Fruit fly (Drosophila melanogaster) whole organism, embryonic: ENCODE data around the gene Rpn2.

ENCODE experiments used
- ATbp ChIP-seq: fragments of 200-800 bp; sonication (Bioruptor generic); optimal IDR thresholded peaks from 2 replicates; lab custom pipeline; 2017; ENCODE audit warnings: missing biosample characterization, mild to moderate bottlenecking, missing genetic modification characterization, missing genetic modification reagents
- Atf-2 ChIP-seq: fragments of 200-800 bp; sonication (Bioruptor generic); optimal IDR thresholded peaks from 2 replicates; lab custom pipeline; 2016; ENCODE audit warnings: missing biosample characterization, missing genetic modification characterization
- BEAF-32 ChIP-seq: fragments of 200-800 bp; sonication (Bioruptor generic); optimal IDR thresholded peaks from 3 replicates; lab custom pipeline; 2017; ENCODE audit warnings: missing biosample characterization, missing genetic modification characterization, mild to moderate bottlenecking, moderate library complexity, missing genetic modification reagents
- CG10979 ChIP-seq: fragments of 200-800 bp; sonication (Bioruptor generic); optimal IDR thresholded peaks from 2 replicates; lab custom pipeline; 2018; ENCODE audit warnings: missing biosample characterization, mild to moderate bottlenecking, missing genetic modification characterization, moderate library complexity
- CG11093 ChIP-seq: fragments of 200-800 bp; sonication (Bioruptor generic); IDR thresholded peaks from 3 replicates; pipeline ENCODE4 v1.3.6; 2022; ENCODE audit warnings: missing biosample characterization, missing genetic modification characterization
- CG1529 ChIP-seq: fragments of 200-800 bp; sonication (Bioruptor generic); optimal IDR thresholded peaks from 3 replicates; lab custom pipeline; 2018; ENCODE audit warnings: missing biosample characterization, missing genetic modification characterization
- CG17361 ChIP-seq: fragments of 200-800 bp; sonication (Bioruptor generic); IDR thresholded peaks from 3 replicates; pipeline ENCODE4 v1.3.6; 2022; ENCODE audit warnings: missing biosample characterization, missing genetic modification characterization
- CG17829 ChIP-seq: fragments of 200-800 bp; optimal IDR thresholded peaks from 2 replicates; lab custom pipeline; 2019; ENCODE audit warnings: missing biosample characterization, mild to moderate bottlenecking, missing genetic modification characterization, moderate library complexity
- CG18262 ChIP-seq: fragments of 200-800 bp; optimal IDR thresholded peaks from 3 replicates; lab custom pipeline; 2019; ENCODE audit warnings: missing biosample characterization, mild to moderate bottlenecking, missing genetic modification characterization, moderate library complexity
- CG2678 ChIP-seq: fragments of 200-800 bp; sonication (Bioruptor generic); optimal IDR thresholded peaks from 3 replicates; lab custom pipeline; 2019; ENCODE audit warnings: missing biosample characterization, mild to moderate bottlenecking, missing genetic modification characterization, moderate library complexity
- CG32767 ChIP-seq: fragments of 200-800 bp; sonication (Bioruptor generic); IDR thresholded peaks from 2 replicates; pipeline ENCODE4 v1.3.6; 2022; ENCODE audit warnings: missing biosample characterization, missing genetic modification characterization
- CG3281 ChIP-seq: fragments of 200-800 bp; sonication (Bioruptor generic); optimal IDR thresholded peaks from 3 replicates; lab custom pipeline; 2017; ENCODE audit warnings: missing biosample characterization, mild to moderate bottlenecking, missing genetic modification characterization
- CG33557 ChIP-seq: fragments of 200-800 bp; sonication (Bioruptor generic); optimal IDR thresholded peaks from 2 replicates; lab custom pipeline; 2019; ENCODE audit warnings: missing biosample characterization, mild to moderate bottlenecking, missing genetic modification characterization, moderate library complexity
- CG3407 ChIP-seq: fragments of 200-800 bp; sonication (Bioruptor generic); optimal IDR thresholded peaks from 2 replicates; lab custom pipeline; 2018; ENCODE audit warnings: missing biosample characterization, mild to moderate bottlenecking, missing genetic modification characterization
- CG34224 ChIP-seq: fragments of 200-800 bp; sonication (Bioruptor generic); IDR thresholded peaks from 3 replicates; pipeline ENCODE4 v1.3.6; 2022; ENCODE audit warnings: missing biosample characterization, missing genetic modification characterization; ENCODE audit not compliant: partially characterized antibody
- CG6254 ChIP-seq: fragments of 200-800 bp; sonication (Bioruptor generic); optimal IDR thresholded peaks from 3 replicates; lab custom pipeline; 2017; ENCODE audit warnings: mild to moderate bottlenecking, missing biosample characterization, missing genetic modification reagents, missing genetic modification characterization
- CG6654 ChIP-seq: fragments of 200-800 bp; sonication (Bioruptor generic); optimal IDR thresholded peaks from 2 replicates; lab custom pipeline; 2017; ENCODE audit warnings: missing biosample characterization, mild to moderate bottlenecking, missing genetic modification characterization
- CG6854 ChIP-seq: fragments of 200-800 bp; sonication (Bioruptor generic); optimal IDR thresholded peaks from 3 replicates; lab custom pipeline; 2017; ENCODE audit warnings: missing biosample characterization, mild to moderate bottlenecking, missing genetic modification characterization
- Dref ChIP-seq: fragments of 200-800 bp; sonication (Bioruptor generic); IDR thresholded peaks from 2 replicates; pipeline ENCODE4 v1.3.6; 2022; ENCODE audit warnings: missing biosample characterization, missing genetic modification characterization
- Drgx ChIP-seq: fragments of 200-800 bp; sonication (Bioruptor generic); IDR thresholded peaks from 2 replicates; pipeline ENCODE4 v1.3.6; 2022; ENCODE audit warnings: missing biosample characterization, missing genetic modification characterization
- Ets65A ChIP-seq: fragments of 200-800 bp; sonication (Bioruptor generic); peaks from one replicate; lab custom pipeline; 2016; ENCODE audit warnings: missing biosample characterization, missing genetic modification characterization
- Fer2 ChIP-seq: fragments of 200-800 bp; sonication (Bioruptor generic); optimal IDR thresholded peaks from 2 replicates; lab custom pipeline; 2018; ENCODE audit warnings: missing biosample characterization, mild to moderate bottlenecking, missing genetic modification characterization, moderate library complexity
- HLH54F ChIP-seq: fragments of 200-800 bp; sonication (Bioruptor generic); optimal IDR thresholded peaks from 3 replicates; lab custom pipeline; 2016; ENCODE audit warnings: missing biosample characterization, missing genetic modification characterization
- Hand ChIP-seq: fragments of 200-800 bp; sonication (Bioruptor generic); optimal IDR thresholded peaks from 2 replicates; lab custom pipeline; 2017; ENCODE audit warnings: mild to moderate bottlenecking, missing biosample characterization, missing genetic modification reagents, missing genetic modification characterization
- Mes4 ChIP-seq: fragments of 200-800 bp; sonication (Bioruptor generic); optimal IDR thresholded peaks from 2 replicates; lab custom pipeline; 2016; ENCODE audit warnings: missing biosample characterization, missing genetic modification characterization
- Neu2 ChIP-seq: fragments of 200-800 bp; sonication (Bioruptor generic); optimal IDR thresholded peaks from 3 replicates; lab custom pipeline; 2016; ENCODE audit warnings: missing biosample characterization, missing genetic modification characterization, borderline replicate concordance
- Nf-YA ChIP-seq: fragments of 200-800 bp; sonication (Bioruptor generic); IDR thresholded peaks from 2 replicates; pipeline ENCODE4 v1.3.6; 2022; ENCODE audit warnings: missing biosample characterization, missing genetic modification characterization
- Oli ChIP-seq: fragments of 200-800 bp; sonication (Bioruptor generic); optimal IDR thresholded peaks from 2 replicates; lab custom pipeline; 2018; ENCODE audit warnings: missing biosample characterization, mild to moderate bottlenecking, missing genetic modification characterization, moderate library complexity
- Xbp1 ChIP-seq: fragments of 200-800 bp; sonication (Bioruptor generic); optimal IDR thresholded peaks from 3 replicates; lab custom pipeline; 2016; ENCODE audit warnings: missing biosample characterization, mild to moderate bottlenecking, missing genetic modification characterization
- al ChIP-seq: fragments of 200-800 bp; sonication (Bioruptor generic); IDR thresholded peaks from 2 replicates; pipeline ENCODE4 v1.3.6; 2022; ENCODE audit warnings: missing biosample characterization, missing genetic modification characterization
- bigmax ChIP-seq: fragments of 200-800 bp; sonication (Bioruptor generic); optimal IDR thresholded peaks from 2 replicates; lab custom pipeline; 2018; ENCODE audit warnings: missing biosample characterization, mild to moderate bottlenecking, missing genetic modification characterization
- cad ChIP-seq: fragments of >200 bp; optimal IDR thresholded peaks from 2 replicates; lab custom pipeline; 2017; ENCODE audit warnings: missing biosample characterization, missing genetic modification characterization
- crc ChIP-seq: fragments of 200-800 bp; sonication (Bioruptor generic); optimal IDR thresholded peaks from 2 replicates; lab custom pipeline; 2016; ENCODE audit warnings: missing biosample characterization, missing genetic modification characterization
- crol ChIP-seq: fragments of 200-800 bp; sonication (Bioruptor generic); IDR thresholded peaks from 2 replicates; pipeline ENCODE4 v1.3.6; 2022; ENCODE audit warnings: missing biosample characterization, missing genetic modification characterization
- cwo ChIP-seq: fragments of 200-800 bp; sonication (Bioruptor generic); optimal IDR thresholded peaks from 3 replicates; lab custom pipeline; 2017; ENCODE audit warnings: missing biosample characterization, missing genetic modification characterization, mild to moderate bottlenecking, moderate library complexity, missing genetic modification reagents
- dan ChIP-seq: fragments of 200-800 bp; sonication (Bioruptor generic); IDR thresholded peaks from 2 replicates; pipeline ENCODE4 v1.3.6; 2022; ENCODE audit warnings: missing biosample characterization, missing genetic modification characterization
- dpn ChIP-seq, 2 experiments: fragments of 200-800 bp; sonication (Bioruptor generic); optimal IDR thresholded peaks; 3 replicates each; lab custom pipeline; 2016; ENCODE audit warnings: missing biosample characterization in 2 of 2, missing genetic modification characterization in 2 of 2
- en ChIP-seq: fragments of 200-800 bp; sonication (Bioruptor generic); optimal IDR thresholded peaks from 2 replicates; lab custom pipeline; 2016; ENCODE audit warnings: missing biosample characterization, missing genetic modification characterization
- hbn ChIP-seq: fragments of 200-800 bp; sonication (Bioruptor generic); IDR thresholded peaks from 2 replicates; pipeline ENCODE4 v1.3.6; 2022; ENCODE audit warnings: missing biosample characterization, missing genetic modification characterization; ENCODE audit not compliant: partially characterized antibody
- insv ChIP-seq, 2 experiments: fragments of 200-800 bp; sonication (Bioruptor generic); optimal IDR thresholded peaks; 3 replicates each; lab custom pipeline; 2016 to 2018; ENCODE audit warnings: missing biosample characterization in 2 of 2, missing genetic modification characterization in 2 of 2
- inv ChIP-seq: fragments of 200-800 bp; sonication (Bioruptor generic); IDR thresholded peaks from 2 replicates; pipeline ENCODE4 v1.3.6; 2022; ENCODE audit warnings: missing biosample characterization, missing genetic modification characterization; ENCODE audit not compliant: partially characterized antibody
- mld ChIP-seq: fragments of 200-800 bp; sonication (Bioruptor generic); IDR thresholded peaks from 3 replicates; pipeline ENCODE4 v1.3.6; 2022; ENCODE audit warnings: missing biosample characterization, missing genetic modification characterization; ENCODE audit not compliant: partially characterized antibody
- peb ChIP-seq: fragments of 200-800 bp; sonication (Bioruptor generic); IDR thresholded peaks from 2 replicates; pipeline ENCODE4 v1.3.6; 2022; ENCODE audit warnings: missing biosample characterization, missing genetic modification characterization
- pnt ChIP-seq: fragments of 200-800 bp; sonication (Bioruptor generic); optimal IDR thresholded peaks from 3 replicates; lab custom pipeline; 2016; ENCODE audit warnings: missing biosample characterization, missing genetic modification characterization
- sens-2 ChIP-seq: fragments of 200-800 bp; sonication (Bioruptor generic); IDR thresholded peaks from 2 replicates; pipeline ENCODE4 v1.3.6; 2022; ENCODE audit warnings: missing biosample characterization, missing genetic modification characterization
- seq ChIP-seq: fragments of 200-800 bp; sonication (Bioruptor generic); IDR thresholded peaks from 2 replicates; pipeline ENCODE4 v1.3.6; 2022; ENCODE audit warnings: missing biosample characterization, missing genetic modification characterization
- slou ChIP-seq: fragments of 200-800 bp; sonication (Bioruptor generic); optimal IDR thresholded peaks from 3 replicates; lab custom pipeline; 2016; ENCODE audit warnings: missing biosample characterization, missing genetic modification characterization
- sob ChIP-seq: fragments of 200-800 bp; sonication (Bioruptor generic); IDR thresholded peaks from 2 replicates; pipeline ENCODE4 v1.3.6; 2022; ENCODE audit warnings: missing biosample characterization, missing genetic modification characterization
- tx ChIP-seq: fragments of 200-800 bp; sonication (Bioruptor generic); optimal IDR thresholded peaks from 2 replicates; lab custom pipeline; 2016; ENCODE audit warnings: missing biosample characterization, missing genetic modification characterization
- unc-4 ChIP-seq: fragments of 200-800 bp; sonication (Bioruptor generic); IDR thresholded peaks from 2 replicates; pipeline ENCODE4 v1.3.6; 2022; ENCODE audit warnings: missing biosample characterization, missing genetic modification characterization; ENCODE audit not compliant: partially characterized antibody

Rpn2 gene

dm6 chr3R:29130902-29131621 lies 22.3 kb upstream of the Rpn2 start, which contains the start of the genes dgt6 and Vha100-1 (continued):
- TF ChIP-seq Oli (tag; lab: Kevin White, UChicago) (no peak), bigmax (GFP tag; lab: Kevin White, UChicago) (no peak), peb (GFP tag; lab: Robert Waterston, UW) (no peak), crol (GFP tag; lab: Robert Waterston, UW) (no peak), CG10979 (tag; lab: Kevin White, UChicago) (peak; percentile 9), Mes4 (GFP tag; lab: Kevin White, UChicago) (no peak), dpn (GFP tag; optimal IDR thresholded peaks at IDR 0.05; lab: Kevin White, UChicago) (peak in 1 of 2 experiments; percentile 8), BEAF-32 (peak; percentile 38), al (GFP tag; lab: Robert Waterston, UW) (no peak), CG6254 (no peak), CG11093 (GFP tag; lab: Robert Waterston, UW) (no peak), tx (GFP tag; lab: Kevin White, UChicago) (no peak), mld (GFP tag; lab: Robert Waterston, UW) (no peak), cwo (GFP tag; lab: Kevin White, UChicago) (no peak), pnt (no peak), CG32767 (no peak), Xbp1 (peak; percentile 19), CG6854 (GFP tag; lab: Kevin White, UChicago) (no peak), CG17829 (peak; percentile 65), CG1529 (GFP tag; lab: Kevin White, UChicago) (no peak), Neu2 (no peak), Drgx (GFP tag; lab: Robert Waterston, UW) (no peak), Dref (GFP tag; lab: Robert Waterston, UW) (peak; percentile 30; the same call in 1 of the 2 replicates), HLH54F (GFP tag; lab: Kevin White, UChicago) (no peak), insv (GFP tag; optimal IDR thresholded peaks at IDR 0.05; lab: Kevin White, UChicago) (peak in 1 of 2 experiments; percentile 13), Atf-2 (GFP tag; lab: Kevin White, UChicago) (no peak), en (no peak), crc (GFP tag; lab: Kevin White, UChicago) (no peak), inv (GFP tag; lab: Robert Waterston, UW) (no peak), dan (no peak), Hand (no peak), slou (no peak), CG2678 (tag; lab: Kevin White, UChicago) (no peak), sens-2 (GFP tag; lab: Robert Waterston, UW) (no peak), Nf-YA (GFP tag; lab: Robert Waterston, UW) (no peak), CG3407 (no peak), Fer2 (tag; lab: Kevin White, UChicago) (no peak), ATbp (no peak), sob (GFP tag; lab: Robert Waterston, UW) (peak; percentile 21; the same call in 1 of the 2 replicates), CG3281 (GFP tag; lab: Kevin White, UChicago) (no peak), CG6654 (GFP tag; lab: Kevin White, UChicago) (no peak), CG33557 (GFP tag; lab: Kevin White, UChicago) (no peak), seq (GFP tag; lab: Robert Waterston, UW) (no peak), CG34224 (no peak), cad (GFP tag; lab: Kevin White, UChicago) (no peak), CG18262 (tag; lab: Kevin White, UChicago) (no peak), hbn (GFP tag; lab: Robert Waterston, UW) (no peak), CG17361 (no peak), Ets65A (GFP tag; lab: Kevin White, UChicago) (no peak), unc-4 (0 out of 2 replicates have a peak, but pooled peaks have one; percentile 14)
